Worm (Caenorhabditis elegans): ENCODE data around the gene shk-1.

Gene shk-1

ce11 chrII:9740552-9740951 lies 17.5 kb upstream of the shk-1 start (continued):
- no peak for TF ChIP-seq spr-1 (tag; optimal IDR thresholded peaks at IDR 0.05)
- TF ChIP-seq aha-1 (tag) = peak; percentile 68
- TF ChIP-seq ZK546.5 (tag; optimal IDR thresholded peaks at IDR 0.05) = no peak
- no peak for TF ChIP-seq zip-2 (tag; optimal IDR thresholded peaks at IDR 0.05)
- TF ChIP-seq Y5F2A.4 (GFP tag; optimal IDR thresholded peaks at IDR 0.05) = no peak
- no peak for TF ChIP-seq lin-38 (GFP tag; IDR thresholded peaks at IDR 0.05)
- no peak for TF ChIP-seq F10B5.3 (tag; optimal IDR thresholded peaks at IDR 0.05)
- TF ChIP-seq rbr-2 (tag; optimal IDR thresholded peaks at IDR 0.05) = no peak
- no peak for TF ChIP-seq dmd-8 (GFP tag; IDR thresholded peaks at IDR 0.05)
- no peak for TF ChIP-seq daf-19 (GFP tag; conservative IDR thresholded peaks at IDR 0.05)
- no peak for TF ChIP-seq madf-9 (GFP tag; conservative IDR thresholded peaks at IDR 0.05)
- TF ChIP-seq nhr-76 (tag; optimal IDR thresholded peaks at IDR 0.05) = no peak
- TF ChIP-seq nhr-102 (tag; optimal IDR thresholded peaks at IDR 0.05) = peak; percentile 29
- TF ChIP-seq saeg-2 (GFP tag; IDR thresholded peaks at IDR 0.05) = no peak
- TF ChIP-seq nhr-42 (GFP tag; IDR thresholded peaks at IDR 0.05) = no peak
- no peak for TF ChIP-seq ces-1 (GFP tag; optimal IDR thresholded peaks at IDR 0.05)
- no peak for TF ChIP-seq php-3 (GFP tag; IDR thresholded peaks at IDR 0.05)
- no peak for TF ChIP-seq zfp-3 (GFP tag; conservative IDR thresholded peaks at IDR 0.05)
- TF ChIP-seq Y75B8A.6 (GFP tag; IDR thresholded peaks at IDR 0.05) = no peak
- TF ChIP-seq nhr-25 (tag; optimal IDR thresholded peaks at IDR 0.05; ENCODE audit: borderline replicate concordance, insufficient read depth) = no peak
- peak; percentile 14 for TF ChIP-seq hlh-30 (tag; optimal IDR thresholded peaks at IDR 0.05; ENCODE audit: insufficient read depth)
- TF ChIP-seq lir-3 (tag; optimal IDR thresholded peaks at IDR 0.05) = no peak
- TF ChIP-seq ceh-32 (tag; optimal IDR thresholded peaks at IDR 0.05; ENCODE audit: poor library complexity) = no peak
- TF ChIP-seq Y48G9A.11 (GFP tag; IDR thresholded peaks at IDR 0.05) = no peak
- no peak for TF ChIP-seq nhr-237 (tag; optimal IDR thresholded peaks at IDR 0.05)
- no peak for TF ChIP-seq nhr-6 (tag; optimal IDR thresholded peaks at IDR 0.05)
- no peak for TF ChIP-seq T20F7.1 (GFP tag; optimal IDR thresholded peaks at IDR 0.05)
- no peak for TF ChIP-seq R02D3.7 (tag; optimal IDR thresholded peaks at IDR 0.05)
- no peak for TF ChIP-seq F37D6.2 (tag; optimal IDR thresholded peaks at IDR 0.05)
- no peak for TF ChIP-seq arid-1 (GFP tag; conservative IDR thresholded peaks at IDR 0.05)
- no peak for TF ChIP-seq egl-27 (tag; optimal IDR thresholded peaks at IDR 0.05)
- peak; percentile 60 for TF ChIP-seq nhr-28 (tag; optimal IDR thresholded peaks at IDR 0.05)
- no peak for TF ChIP-seq lin-39 (tag; optimal IDR thresholded peaks at IDR 0.05)
- TF ChIP-seq lin-15B (tag; optimal IDR thresholded peaks at IDR 0.05) = no peak
- peak in 1 of 2 experiments; percentile 81 for TF ChIP-seq lsy-2 (tag; optimal IDR thresholded peaks at IDR 0.05)
- TF ChIP-seq unc-62 (GFP tag; optimal IDR thresholded peaks at IDR 0.05 in 1 of 2) = no peak
- no peak for TF ChIP-seq unc-62 (tag; optimal IDR thresholded peaks at IDR 0.05)
- no peak for TF ChIP-seq snpc-4 (tag; optimal IDR thresholded peaks at IDR 0.05)
- TF ChIP-seq F49E8.2 (tag; optimal IDR thresholded peaks at IDR 0.05; ENCODE audit: borderline replicate concordance) = no peak
- peak; percentile 22 for TF ChIP-seq mxl-3 (GFP tag; optimal IDR thresholded peaks at IDR 0.05)
- no peak for TF ChIP-seq nhr-11 (tag; optimal IDR thresholded peaks at IDR 0.05)
- no peak for TF ChIP-seq attf-4 (tag; optimal IDR thresholded peaks at IDR 0.05)
- TF ChIP-seq ZK337.2 (GFP tag; IDR thresholded peaks at IDR 0.05) = no peak

- peak; percentile 8 for TF ChIP-seq T20F7.1 (GFP tag; optimal IDR thresholded peaks at IDR 0.05)
- peak; percentile 16 for TF ChIP-seq hlh-11 (tag; optimal IDR thresholded peaks at IDR 0.05)
- peak; percentile 62 for TF ChIP-seq tra-1 (GFP tag; IDR thresholded peaks at IDR 0.05)
- TF ChIP-seq daf-16 (GFP tag; optimal IDR thresholded peaks at IDR 0.05) = no peak
- TF ChIP-seq daf-16 (tag; optimal IDR thresholded peaks at IDR 0.05) = peak; percentile 46
- TF ChIP-seq aha-1 (tag) = peak; percentile 42
- no peak for TF ChIP-seq hmg-1.1 (GFP tag; IDR thresholded peaks at IDR 0.05)
- TF ChIP-seq cey-2 (tag; optimal IDR thresholded peaks at IDR 0.05; ENCODE audit: borderline replicate concordance, insufficient read depth) = no peak
- no peak for TF ChIP-seq sdz-12 (GFP tag; optimal IDR thresholded peaks at IDR 0.05)
- no peak for TF ChIP-seq daf-12 (tag; optimal IDR thresholded peaks at IDR 0.05)
- peak; percentile 29; the same call in 1 of the 2 replicates for TF ChIP-seq pha-4 (GFP tag; IDR thresholded peaks at IDR 0.05)
- no peak for TF ChIP-seq pha-4 (tag; optimal IDR thresholded peaks at IDR 0.05)
- TF ChIP-seq F10B5.3 (tag; optimal IDR thresholded peaks at IDR 0.05) = no peak
- TF ChIP-seq dve-1 (tag; optimal IDR thresholded peaks at IDR 0.05; ENCODE audit: insufficient read depth) = peak; percentile 78
- no peak for TF ChIP-seq nhr-42 (GFP tag; IDR thresholded peaks at IDR 0.05)
- TF ChIP-seq dmd-8 (GFP tag; IDR thresholded peaks at IDR 0.05) = no peak
Measured at ce11 chrII:9741400-9741799, 16.6 kb upstream of the shk-1 start.

All from whole organism, L4 larva.